Worm (Caenorhabditis elegans) whole organism, late embryonic: ENCODE results near the gene nhr-1.

ENCODE experiments used
- C08G9.2 ChIP-seq: sonication (generic microtip); optimal IDR thresholded peaks from 2 replicates; lab custom pipeline; 2016; ENCODE audit warnings: mild to moderate bottlenecking, missing genetic modification characterization, moderate library complexity, missing compliant biosample characterization
- C38D4.7 ChIP-seq: fragments of 200-800 bp; sonication (Bioruptor generic); optimal IDR thresholded peaks from 2 replicates; lab custom pipeline; 2018; ENCODE audit warnings: mild to moderate bottlenecking, missing genetic modification characterization, moderate library complexity, missing compliant biosample characterization
- F13H6.1 ChIP-seq: sonication (generic microtip); optimal IDR thresholded peaks from 2 replicates; lab custom pipeline; 2016; ENCODE audit warnings: missing genetic modification characterization, missing compliant biosample characterization
- K02D7.2 ChIP-seq: sonication (generic microtip); optimal IDR thresholded peaks from 2 replicates; lab custom pipeline; 2017; ENCODE audit warnings: mild to moderate bottlenecking, missing genetic modification characterization, missing compliant biosample characterization
- K09A11.1 ChIP-seq: sonication (generic microtip); optimal IDR thresholded peaks from 2 replicates; lab custom pipeline; 2017; ENCODE audit warnings: antibody characterized with exemption, mild to moderate bottlenecking, missing genetic modification characterization, missing compliant biosample characterization; ENCODE audit not compliant: insufficient read depth
- ahr-1 ChIP-seq: sonication (generic microtip); optimal IDR thresholded peaks from 2 replicates; lab custom pipeline; 2016; ENCODE audit warnings: missing genetic modification characterization, missing compliant biosample characterization
- ama-1 ChIP-seq: fragments of 150-350 bp; optimal IDR thresholded peaks from 2 replicates; lab custom pipeline; 2014
- ceh-14 ChIP-seq: sonication (generic microtip); optimal IDR thresholded peaks from 2 replicates; lab custom pipeline; 2016; ENCODE audit warnings: missing genotype, missing genetic modification characterization, missing compliant biosample characterization
- ceh-18 ChIP-seq: sonication (generic microtip); optimal IDR thresholded peaks from 2 replicates; lab custom pipeline; 2016; ENCODE audit warnings: missing genetic modification characterization, missing compliant biosample characterization
- ceh-19 ChIP-seq: fragments of 200-800 bp; sonication (Bioruptor generic); optimal IDR thresholded peaks from 2 replicates; lab custom pipeline; 2018; ENCODE audit warnings: mild to moderate bottlenecking, missing genetic modification characterization, missing compliant biosample characterization
- ceh-22 ChIP-seq: sonication (generic microtip); optimal IDR thresholded peaks from 2 replicates; lab custom pipeline; 2017; ENCODE audit warnings: missing biosample characterization, missing genetic modification characterization
- ceh-24 ChIP-seq: sonication (generic microtip); optimal IDR thresholded peaks from 2 replicates; lab custom pipeline; 2016; ENCODE audit warnings: mild to moderate bottlenecking, missing genetic modification characterization, missing compliant biosample characterization
- ceh-31 ChIP-seq: sonication (generic microtip); optimal IDR thresholded peaks from 2 replicates; lab custom pipeline; 2016; ENCODE audit warnings: missing genetic modification characterization, missing compliant biosample characterization
- ceh-45 ChIP-seq: fragments of 200-800 bp; sonication (Bioruptor generic); IDR thresholded peaks from 2 replicates; pipeline ENCODE4 v1.3.6; 2022; ENCODE audit warnings: missing genetic modification reagents, missing genetic modification characterization, missing compliant biosample characterization
- ceh-48 ChIP-seq: sonication (generic microtip); optimal IDR thresholded peaks from 2 replicates; lab custom pipeline; 2016; ENCODE audit warnings: missing genetic modification characterization, inconsistent platforms, missing compliant biosample characterization
- ceh-6 ChIP-seq: fragments of 200-800 bp; sonication (Bioruptor generic); optimal IDR thresholded peaks from 2 replicates; lab custom pipeline; 2018; ENCODE audit warnings: mild to moderate bottlenecking, missing genetic modification characterization, missing compliant biosample characterization
- ceh-9 ChIP-seq: sonication (generic microtip); optimal IDR thresholded peaks from 2 replicates; lab custom pipeline; 2016; ENCODE audit warnings: mild to moderate bottlenecking, missing genetic modification characterization, inconsistent platforms, missing compliant biosample characterization
- che-1 ChIP-seq: sonication (generic microtip); optimal IDR thresholded peaks from 2 replicates; lab custom pipeline; 2016; ENCODE audit warnings: mild to moderate bottlenecking, missing genetic modification characterization, missing compliant biosample characterization
- dve-1 ChIP-seq: sonication (generic microtip); optimal IDR thresholded peaks from 2 replicates; lab custom pipeline; 2017; ENCODE audit warnings: antibody characterized with exemption, mild to moderate bottlenecking, missing genetic modification characterization, missing compliant biosample characterization
- elt-2 ChIP-seq: sonication (generic microtip); optimal IDR thresholded peaks from 2 replicates; lab custom pipeline; 2016; ENCODE audit warnings: missing genetic modification reagents, missing genetic modification characterization, missing compliant biosample characterization
- elt-4 ChIP-seq: sonication (generic microtip); optimal IDR thresholded peaks from 2 replicates; lab custom pipeline; 2016; ENCODE audit warnings: missing genetic modification characterization, missing compliant biosample characterization
- ets-4 ChIP-seq: sonication (generic microtip); optimal IDR thresholded peaks from 2 replicates; lab custom pipeline; 2016; ENCODE audit warnings: missing genetic modification characterization, missing compliant biosample characterization
- eyg-1 ChIP-seq: sonication (generic microtip); optimal IDR thresholded peaks from 2 replicates; lab custom pipeline; 2016; ENCODE audit warnings: missing genotype, missing genetic modification characterization, missing compliant biosample characterization
- fax-1 ChIP-seq: sonication (generic microtip); optimal IDR thresholded peaks from 2 replicates; lab custom pipeline; 2016; ENCODE audit warnings: missing genotype, missing genetic modification characterization, missing compliant biosample characterization
- fkh-6 ChIP-seq: sonication (generic microtip); optimal IDR thresholded peaks from 2 replicates; lab custom pipeline; 2016; ENCODE audit warnings: missing genetic modification characterization, missing compliant biosample characterization
- gmeb-2 ChIP-seq: sonication (generic microtip); optimal IDR thresholded peaks from 2 replicates; lab custom pipeline; 2016; ENCODE audit warnings: missing genetic modification characterization, inconsistent platforms, missing compliant biosample characterization
- hlh-13 ChIP-seq: fragments of 200-800 bp; sonication (Bioruptor generic); optimal IDR thresholded peaks from 2 replicates; lab custom pipeline; 2018; ENCODE audit warnings: mild to moderate bottlenecking, missing genetic modification characterization, missing compliant biosample characterization
- hlh-15 ChIP-seq: sonication (generic microtip); optimal IDR thresholded peaks from 2 replicates; lab custom pipeline; 2016; ENCODE audit warnings: missing genetic modification characterization, missing compliant biosample characterization
- hlh-30 ChIP-seq: sonication (generic microtip); optimal IDR thresholded peaks from 2 replicates; lab custom pipeline; 2017; ENCODE audit warnings: antibody characterized with exemption, missing genetic modification characterization, missing compliant biosample characterization; ENCODE audit not compliant: insufficient read depth
- hlh-6 ChIP-seq: sonication (generic microtip); optimal IDR thresholded peaks from 2 replicates; lab custom pipeline; 2016; ENCODE audit warnings: missing genotype, missing genetic modification characterization, missing compliant biosample characterization
- hlh-8 ChIP-seq: sonication (generic microtip); optimal IDR thresholded peaks from 2 replicates; lab custom pipeline; 2016; ENCODE audit warnings: missing genotype, missing genetic modification characterization, missing compliant biosample characterization
- lim-6 ChIP-seq: sonication (generic microtip); optimal IDR thresholded peaks from 2 replicates; lab custom pipeline; 2016; ENCODE audit warnings: missing genetic modification characterization, missing compliant biosample characterization
- lin-11 ChIP-seq: fragments of 200-800 bp; sonication (Bioruptor generic); optimal IDR thresholded peaks from 2 replicates; lab custom pipeline; 2018; ENCODE audit warnings: mild to moderate bottlenecking, missing genetic modification characterization, missing compliant biosample characterization
- madf-2 ChIP-seq: sonication (generic microtip); optimal IDR thresholded peaks from 2 replicates; lab custom pipeline; 2017; ENCODE audit warnings: missing genetic modification characterization, missing compliant biosample characterization
- mec-3 ChIP-seq: sonication (generic microtip); optimal IDR thresholded peaks from 2 replicates; lab custom pipeline; 2016; ENCODE audit warnings: borderline replicate concordance, missing genetic modification characterization, missing compliant biosample characterization
- nhr-232 ChIP-seq: sonication (generic microtip); optimal IDR thresholded peaks from 2 replicates; lab custom pipeline; 2016; ENCODE audit warnings: missing genetic modification characterization, missing compliant biosample characterization
- npax-4 ChIP-seq: sonication (generic microtip); optimal IDR thresholded peaks from 2 replicates; lab custom pipeline; 2016; ENCODE audit warnings: missing genetic modification characterization, missing compliant biosample characterization
- odd-2 ChIP-seq: sonication (generic microtip); optimal IDR thresholded peaks from 2 replicates; lab custom pipeline; 2017; ENCODE audit warnings: antibody characterized with exemption, mild to moderate bottlenecking, missing genetic modification characterization, missing compliant biosample characterization
- pag-3 ChIP-seq: sonication (generic microtip); optimal IDR thresholded peaks from 2 replicates; lab custom pipeline; 2016; ENCODE audit warnings: missing compliant biosample characterization, missing genetic modification characterization, borderline replicate concordance
- pat-9 ChIP-seq: fragments of 200-800 bp; sonication (Bioruptor generic); optimal IDR thresholded peaks from 2 replicates; lab custom pipeline; 2018; ENCODE audit warnings: mild to moderate bottlenecking, missing genetic modification characterization, moderate library complexity, missing compliant biosample characterization
- pax-1 ChIP-seq: fragments of 150-350 bp; optimal IDR thresholded peaks from 2 replicates; lab custom pipeline; 2014; ENCODE audit warnings: missing biosample characterization, missing genetic modification characterization
- pros-1 ChIP-seq: fragments of 150-350 bp; optimal IDR thresholded peaks from 2 replicates; lab custom pipeline; 2014; ENCODE audit warnings: missing biosample characterization, missing genetic modification reagents, missing genetic modification characterization
- rnt-1 ChIP-seq: sonication (generic microtip); optimal IDR thresholded peaks from 2 replicates; lab custom pipeline; 2016; ENCODE audit warnings: missing genetic modification characterization, missing compliant biosample characterization
- sdc-2 ChIP-seq: sonication (generic microtip); optimal IDR thresholded peaks from 2 replicates; lab custom pipeline; 2016; ENCODE audit warnings: missing genotype, missing genetic modification characterization, missing compliant biosample characterization
- sox-2 ChIP-seq: fragments of 200-800 bp; sonication (Bioruptor generic); IDR thresholded peaks from 2 replicates; pipeline ENCODE4 v1.3.6; 2022; ENCODE audit warnings: missing genetic modification reagents, missing genetic modification characterization, missing compliant biosample characterization
- sox-4 ChIP-seq: sonication (generic microtip); optimal IDR thresholded peaks from 2 replicates; lab custom pipeline; 2017; ENCODE audit warnings: mild to moderate bottlenecking, missing genetic modification characterization, inconsistent platforms, missing compliant biosample characterization
- syd-9 ChIP-seq: sonication (generic microtip); optimal IDR thresholded peaks from 2 replicates; lab custom pipeline; 2016; ENCODE audit warnings: mild to moderate bottlenecking, missing genetic modification characterization, moderate library complexity, missing compliant biosample characterization
- tbx-2 ChIP-seq: sonication (generic microtip); optimal IDR thresholded peaks from 2 replicates; lab custom pipeline; 2016; ENCODE audit warnings: missing genetic modification characterization, missing compliant biosample characterization
- tbx-7 ChIP-seq: sonication (generic microtip); optimal IDR thresholded peaks from 2 replicates; lab custom pipeline; 2016; ENCODE audit warnings: missing genotype, missing genetic modification characterization, missing compliant biosample characterization
- unc-42 ChIP-seq: sonication (generic microtip); optimal IDR thresholded peaks from 2 replicates; lab custom pipeline; 2016; ENCODE audit warnings: missing genotype, missing genetic modification characterization, missing compliant biosample characterization
- unc-86 ChIP-seq: sonication (generic microtip); optimal IDR thresholded peaks from 2 replicates; lab custom pipeline; 2016; ENCODE audit warnings: missing genetic modification characterization, missing compliant biosample characterization
- zip-5 ChIP-seq: sonication (generic microtip); optimal IDR thresholded peaks from 2 replicates; lab custom pipeline; 2016; ENCODE audit warnings: missing genetic modification characterization, missing compliant biosample characterization
- ztf-16 ChIP-seq: sonication (generic microtip); optimal IDR thresholded peaks from 2 replicates; lab custom pipeline; 2017; ENCODE audit warnings: missing genetic modification characterization, missing compliant biosample characterization

Gene nhr-1

ce11 chrX:17513507-17514113 lies at the start of gene nhr-1:
Gene nhr-1 (plus strand): TSS chrX:17514063.
- TF ChIP-seq gmeb-2 (tag; lab: Kevin White, UChicago) (no peak), zip-5 (no peak), hlh-30 (tag; lab: Kevin White, UChicago) (peak; percentile 82), madf-2 (tag; lab: Kevin White, UChicago) (peak; percentile 43), syd-9 (tag; lab: Kevin White, UChicago) (peak; percentile 75), K02D7.2 (tag; lab: Kevin White, UChicago) (no peak), pat-9 (no peak), ceh-18 (tag; lab: Kevin White, UChicago) (peak; percentile 98), pag-3 (tag; lab: Kevin White, UChicago) (no peak), C38D4.7 (GFP tag; lab: Kevin White, UChicago) (peak; percentile 13), F13H6.1 (tag; lab: Kevin White, UChicago) (peak; percentile 59), lin-11 (tag; lab: Kevin White, UChicago) (no peak), fax-1 (tag; lab: Kevin White, UChicago) (peak; percentile 28), ceh-24 (tag; lab: Kevin White, UChicago) (no peak), ztf-16 (tag; lab: Kevin White, UChicago) (no peak), tbx-7 (tag; lab: Kevin White, UChicago) (no peak), ceh-45 (GFP tag; lab: Robert Waterston, UW) (no peak), pros-1 (peak; percentile 18), che-1 (no peak), tbx-2 (tag; lab: Kevin White, UChicago) (peak; percentile 88), sox-2 (GFP tag; lab: Robert Waterston, UW) (no peak), ahr-1 (no peak), elt-2 (peak; percentile 19), eyg-1 (tag; lab: Kevin White, UChicago) (no peak), dve-1 (tag; lab: Kevin White, UChicago) (peak; percentile 40), hlh-13 (no peak), mec-3 (tag; lab: Kevin White, UChicago) (no peak), unc-86 (tag; lab: Kevin White, UChicago) (no peak), hlh-15 (no peak), unc-42 (tag; lab: Kevin White, UChicago) (peak; percentile 65), ceh-14 (peak; percentile 81), ama-1 (lab: Kevin White, UChicago) (no peak), odd-2 (tag; lab: Kevin White, UChicago) (no peak), ceh-22 (tag; lab: Kevin White, UChicago) (no peak), npax-4 (tag; lab: Kevin White, UChicago) (no peak), sdc-2 (peak; percentile 82), hlh-8 (peak; percentile 46), ceh-48 (tag; lab: Kevin White, UChicago) (peak; percentile 83), K09A11.1 (tag; lab: Kevin White, UChicago) (no peak), rnt-1 (peak; percentile 89), elt-4 (tag; lab: Kevin White, UChicago) (no peak), ceh-6 (GFP tag; lab: Kevin White, UChicago) (no peak), fkh-6 (tag; lab: Kevin White, UChicago) (peak; percentile 35), ets-4 (tag; lab: Kevin White, UChicago) (peak; percentile 6), lim-6 (tag; lab: Kevin White, UChicago) (peak; percentile 52), ceh-9 (tag; lab: Kevin White, UChicago) (no peak), pax-1 (tag; lab: Kevin White, UChicago) (no peak), C08G9.2 (tag; lab: Kevin White, UChicago) (peak; percentile 42), sox-4 (no peak), nhr-232 (tag; lab: Kevin White, UChicago) (no peak), ceh-31 (peak; percentile 97), ceh-19 (GFP tag; lab: Kevin White, UChicago) (no peak), hlh-6 (tag; lab: Kevin White, UChicago) (peak; percentile 22)
